Fruit fly (Drosophila melanogaster): Measurements from ENCODE around the gene CG15824.

The CG15824 gene

DNA sequence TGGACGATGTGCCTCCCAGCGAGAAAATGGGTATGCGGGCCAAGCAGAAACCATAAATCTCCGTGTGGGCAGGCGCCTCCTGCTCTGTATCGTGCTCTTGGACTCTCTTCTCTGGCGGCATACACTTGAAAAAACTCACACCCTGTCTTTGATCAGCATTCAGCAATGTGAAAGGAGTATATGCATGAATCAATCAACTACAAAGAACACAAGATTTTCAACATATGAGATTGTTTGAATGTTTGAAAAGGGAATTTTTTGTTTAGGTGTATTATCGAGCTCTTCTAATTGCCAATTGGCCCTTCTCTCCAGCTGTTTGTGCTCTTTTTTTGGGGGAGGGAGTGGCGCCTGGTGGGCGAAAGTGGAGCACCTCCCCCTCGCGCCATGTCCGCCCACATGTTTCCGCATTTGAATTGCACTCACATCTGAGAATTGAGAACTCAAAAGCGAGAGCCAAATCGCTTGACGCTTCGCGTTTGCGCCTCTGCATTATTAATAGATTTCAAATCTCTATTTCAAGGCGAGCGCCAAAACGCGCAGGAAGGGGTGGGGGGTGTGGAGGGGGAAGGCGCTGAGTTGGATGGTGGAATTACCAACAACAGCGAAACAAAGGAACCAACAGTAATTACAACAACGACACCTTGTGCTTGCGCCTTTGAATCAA lies 39.5 kb downstream of the CG15824 start (continued):
- TF ChIP-seq BEAF-32 (GFP tag; optimal IDR thresholded peaks at IDR 0.05) (no peak), sob (GFP tag; IDR thresholded peaks at IDR 0.05) (peak; percentile 87), phol (tag; optimal IDR thresholded peaks at IDR 0.05) (peak; percentile 83), slbo (GFP tag; IDR thresholded peaks at IDR 0.05) (peak; percentile 94)

- no peak for TF ChIP-seq CG11456 (GFP tag; IDR thresholded peaks at IDR 0.05)
- 0 out of 2 replicates have a peak, but pooled peaks have one; percentile 11 for TF ChIP-seq HLH3B (GFP tag; IDR thresholded peaks at IDR 0.05)
- no peak for TF ChIP-seq CG17359 (tag; optimal IDR thresholded peaks at IDR 0.05)
- TF ChIP-seq ems (GFP tag; optimal IDR thresholded peaks at IDR 0.05): no peak
- TF ChIP-seq en (GFP tag; optimal IDR thresholded peaks at IDR 0.05): no peak
- TF ChIP-seq CG7271 (tag; optimal IDR thresholded peaks at IDR 0.05): no peak
- TF ChIP-seq MESR4 (GFP tag; optimal IDR thresholded peaks at IDR 0.05): no peak
- TF ChIP-seq CG12769 (tag; optimal IDR thresholded peaks at IDR 0.05): peak; percentile 46
- TF ChIP-seq CG6854 (GFP tag; optimal IDR thresholded peaks at IDR 0.05): no peak
- peak; percentile 47 for TF ChIP-seq Med (GFP tag)
- no peak for TF ChIP-seq dpn (GFP tag; optimal IDR thresholded peaks at IDR 0.05)
- TF ChIP-seq inv (GFP tag; IDR thresholded peaks at IDR 0.05; ENCODE audit: partially characterized antibody): no peak
- peak; percentile 6; the same call in 1 of the 3 replicates for TF ChIP-seq so (GFP tag; IDR thresholded peaks at IDR 0.05)
- TF ChIP-seq CG17829 (tag; optimal IDR thresholded peaks at IDR 0.05): no peak
- peak; percentile 58 for TF ChIP-seq Drgx (GFP tag; IDR thresholded peaks at IDR 0.05)
- peak; percentile 9 for TF ChIP-seq Ets65A (GFP tag)
- peak; percentile 50 for TF ChIP-seq CG5180 (GFP tag; optimal IDR thresholded peaks at IDR 0.05)
- peak in 1 of 2 experiments; percentile 34 for TF ChIP-seq bsh (GFP tag; optimal IDR thresholded peaks at IDR 0.05)
- peak; percentile 88 for TF ChIP-seq sr (GFP tag; IDR thresholded peaks at IDR 0.05)
- TF ChIP-seq vvl (GFP tag; IDR thresholded peaks at IDR 0.05): 0 out of 2 replicates have a peak, but pooled peaks have one; percentile 15
- peak; percentile 62; the same call in 2 of the 3 replicates for TF ChIP-seq ci (GFP tag; IDR thresholded peaks at IDR 0.05)
- TF ChIP-seq crol (GFP tag; IDR thresholded peaks at IDR 0.05): peak; percentile 76
- peak; percentile 3 for TF ChIP-seq zf30C (GFP tag; optimal IDR thresholded peaks at IDR 0.05)
These were observed 40.8 kb downstream of the CG15824 start for dm6 chr2L:843850-844791.

DNA sequence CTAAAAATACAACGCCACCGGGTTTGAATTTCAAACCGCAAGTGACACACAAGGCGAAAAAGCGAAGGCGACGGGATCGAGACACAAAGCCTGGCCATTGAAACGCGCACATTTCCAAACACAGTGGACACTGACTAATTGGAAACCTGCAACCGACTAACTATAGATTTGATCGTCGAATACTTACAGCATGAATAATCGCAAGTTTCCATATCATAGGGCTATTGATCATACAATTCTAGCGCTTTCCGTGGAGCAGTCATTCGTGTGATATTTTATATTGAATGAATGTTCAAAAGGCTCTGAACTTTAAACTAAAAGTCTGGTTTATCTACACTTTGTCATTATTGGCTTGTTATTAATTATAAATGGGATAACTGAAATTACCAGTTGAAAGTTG lies 41.6 kb downstream of the CG15824 start:
- TF ChIP-seq PHDP (tag; optimal IDR thresholded peaks at IDR 0.05): peak; percentile 5
- TF ChIP-seq CG2120 (GFP tag; optimal IDR thresholded peaks at IDR 0.05): peak; percentile 13
- peak; percentile 11 for TF ChIP-seq gem (tag; optimal IDR thresholded peaks at IDR 0.05)
- TF ChIP-seq grau (tag; optimal IDR thresholded peaks at IDR 0.05): peak; percentile 36
- TF ChIP-seq Med (GFP tag): peak; percentile 21
- no peak for TF ChIP-seq Ssrp (tag; optimal IDR thresholded peaks at IDR 0.05)
- peak; percentile 2 for TF ChIP-seq Ets65A (GFP tag)
- no peak for TF ChIP-seq CG3847 (GFP tag; IDR thresholded peaks at IDR 0.05)
- TF ChIP-seq slbo (GFP tag; IDR thresholded peaks at IDR 0.05): no peak
- TF ChIP-seq Dfd (GFP tag; optimal IDR thresholded peaks at IDR 0.05): no peak
- no peak for TF ChIP-seq chn (GFP tag; optimal IDR thresholded peaks at IDR 0.05)
- TF ChIP-seq Tbp (GFP tag; optimal IDR thresholded peaks at IDR 0.05): no peak
- peak; percentile 5 for TF ChIP-seq Hmr (GFP tag; optimal IDR thresholded peaks at IDR 0.05)
- no peak for TF ChIP-seq CG13624 (GFP tag; optimal IDR thresholded peaks at IDR 0.05)
- TF ChIP-seq CG6175 (GFP tag; IDR thresholded peaks at IDR 0.05): no peak
- TF ChIP-seq sens (GFP tag): peak; percentile 28
- TF ChIP-seq tio (GFP tag; optimal IDR thresholded peaks at IDR 0.05): peak; percentile 7
- TF ChIP-seq CG3407 (GFP tag; optimal IDR thresholded peaks at IDR 0.05): no peak
